Worm (Caenorhabditis elegans): ENCODE data around the gene F21H7.12.

Gene F21H7.12

DNA sequence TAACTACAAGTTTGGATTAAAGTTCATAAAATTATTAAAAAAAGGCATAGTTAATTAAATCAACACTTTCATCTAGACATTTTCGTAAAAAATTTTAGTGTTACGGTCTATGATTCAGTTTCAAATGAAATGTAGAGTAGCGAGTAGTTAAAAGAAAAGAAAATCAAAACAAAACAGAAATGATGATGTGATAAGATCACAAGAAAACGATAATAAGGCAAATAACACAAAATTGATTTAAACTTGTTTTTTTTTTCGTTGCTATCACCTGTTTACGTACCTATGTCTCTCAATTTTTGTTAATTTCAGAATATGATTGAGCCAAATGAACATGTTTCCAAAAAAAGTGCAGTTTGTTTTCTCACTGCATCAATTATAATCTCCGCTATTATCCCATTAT, at the start of gene F21H7.12, which contains the start of gene F21H7.2:
F21H7.12 (plus strand) TSS at position 270 of the 400 bp plus-strand sequence.
F21H7.2 (minus strand) TSS at position 101 of the 400 bp plus-strand sequence.
- TF ChIP-seq dao-5 (tag; optimal IDR thresholded peaks at IDR 0.05) (no peak), W03F9.2 (tag; optimal IDR thresholded peaks at IDR 0.05) (no peak), him-1 (tag; optimal IDR thresholded peaks at IDR 0.05) (no peak)

- TF ChIP-seq dao-5 (tag; optimal IDR thresholded peaks at IDR 0.05) = no peak
- no peak for TF ChIP-seq W03F9.2 (tag; optimal IDR thresholded peaks at IDR 0.05)
- no peak for TF ChIP-seq him-1 (tag; optimal IDR thresholded peaks at IDR 0.05)
Measured at ce11 chrV:16180350-16180749, 49.6 kb upstream of the F21H7.12 start, which contains the start of gene str-106. TSS of gene str-106 (plus strand) at chrV:16180650.

- no peak for TF ChIP-seq W03F9.2 (tag; optimal IDR thresholded peaks at IDR 0.05)
- no peak for TF ChIP-seq dao-5 (tag; optimal IDR thresholded peaks at IDR 0.05)
- no peak for TF ChIP-seq him-1 (tag; optimal IDR thresholded peaks at IDR 0.05)
Measured at ce11 chrV:16182110-16182509, 47.9 kb upstream of the F21H7.12 start, which contains the start of gene srz-13. TSS of gene srz-13 (plus strand) at chrV:16182410.

ce11 chrV:16182918-16183317, 47.0 kb upstream of the F21H7.12 start, which contains the start of gene srh-277:
TSS of gene srh-277 (plus strand) at chrV:16183218.
- TF ChIP-seq him-1 (tag; optimal IDR thresholded peaks at IDR 0.05) (no peak), W03F9.2 (tag; optimal IDR thresholded peaks at IDR 0.05) (no peak), dao-5 (tag; optimal IDR thresholded peaks at IDR 0.05) (no peak)

DNA sequence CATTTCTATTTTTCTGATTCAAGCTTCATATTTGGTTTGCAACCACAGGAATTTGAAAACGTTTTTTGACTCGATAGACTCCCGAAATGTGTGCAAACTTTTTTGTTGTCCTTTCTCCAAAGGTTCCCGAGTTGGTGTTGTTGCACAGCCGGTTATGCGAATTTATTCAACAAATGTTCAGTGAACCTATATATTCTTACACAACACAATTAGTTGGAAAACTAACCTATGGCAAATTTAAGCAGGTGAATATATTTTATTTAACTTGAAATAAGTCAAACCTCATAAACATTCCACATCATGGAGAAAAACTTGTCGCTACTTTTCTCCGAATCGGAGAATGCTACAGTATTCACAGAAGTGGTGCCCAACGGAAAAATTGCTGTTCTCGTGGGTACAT, 46.6 kb upstream of the F21H7.12 start, which contains the start of gene srz-14:
srz-14 (plus strand) TSS at position 301 of the 400 bp plus-strand sequence.
- TF ChIP-seq dao-5 (tag; optimal IDR thresholded peaks at IDR 0.05) (no peak), him-1 (tag; optimal IDR thresholded peaks at IDR 0.05) (no peak), W03F9.2 (tag; optimal IDR thresholded peaks at IDR 0.05) (no peak)

DNA sequence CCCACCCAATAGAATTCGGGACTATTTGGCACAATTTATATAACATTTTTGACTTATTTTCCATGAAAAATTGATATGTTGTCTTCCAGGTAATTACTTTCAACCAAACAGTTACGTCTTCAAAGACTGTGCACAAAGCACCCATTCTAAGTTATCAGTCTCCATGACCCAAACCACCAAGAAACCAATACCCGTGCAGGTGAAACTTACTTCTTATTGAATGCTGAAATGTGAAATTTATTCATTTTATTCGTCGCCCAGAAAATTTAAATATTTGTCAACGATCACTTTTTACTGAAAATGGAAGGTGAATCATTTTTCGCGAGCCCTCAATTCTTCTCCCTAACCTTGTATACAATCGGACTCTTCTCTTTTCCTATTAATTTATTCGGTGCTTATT, 39.5 kb upstream of the F21H7.12 start, which contains the start of gene srh-281:
srh-281 (plus strand) TSS at position 301 of the 400 bp plus-strand sequence.
- no peak for TF ChIP-seq him-1 (tag; optimal IDR thresholded peaks at IDR 0.05)
- TF ChIP-seq dao-5 (tag; optimal IDR thresholded peaks at IDR 0.05) = no peak
- no peak for TF ChIP-seq W03F9.2 (tag; optimal IDR thresholded peaks at IDR 0.05)

DNA sequence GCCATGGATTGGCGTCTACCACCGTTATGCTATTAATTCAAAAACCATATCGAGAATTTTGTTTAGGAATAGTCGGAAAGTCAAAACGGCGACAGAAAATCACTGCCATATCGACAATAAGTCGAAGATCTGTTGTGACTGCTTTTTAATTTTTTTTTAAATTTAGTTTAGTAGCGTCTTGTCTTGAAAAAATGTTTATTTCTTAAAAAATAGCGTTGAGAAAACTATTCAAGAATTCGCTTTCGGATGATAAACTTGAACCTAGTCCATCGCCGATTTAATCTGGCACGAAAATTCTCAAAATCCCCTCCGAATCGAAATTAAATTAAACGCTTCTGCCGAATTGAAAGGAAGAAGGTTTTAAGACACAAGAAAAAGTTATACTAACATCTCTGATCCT, 37.9 kb upstream of the F21H7.12 start, which contains the start of gene srh-279:
srh-279 (plus strand) TSS at position 301 of the 400 bp plus-strand sequence.
- TF ChIP-seq him-1 (tag; optimal IDR thresholded peaks at IDR 0.05) (no peak), dao-5 (tag; optimal IDR thresholded peaks at IDR 0.05) (no peak), W03F9.2 (tag; optimal IDR thresholded peaks at IDR 0.05) (no peak)

DNA sequence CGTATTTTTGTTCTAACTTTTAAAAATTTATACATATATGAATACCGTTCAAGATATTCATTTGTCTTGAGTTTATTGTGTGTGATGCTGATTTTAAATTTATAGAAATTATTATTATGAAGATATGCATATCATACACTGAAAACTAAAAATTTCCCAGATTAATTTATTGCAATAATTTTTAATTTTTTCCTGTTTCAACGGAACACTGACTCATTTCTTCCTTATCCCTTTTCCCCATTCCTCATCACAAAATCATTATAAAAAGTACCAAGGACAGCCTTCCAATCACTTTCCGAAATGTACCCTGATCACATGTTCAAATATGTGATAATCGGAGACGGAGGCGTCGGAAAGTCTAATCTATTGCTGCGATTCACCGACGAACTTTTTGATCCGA, 35.3 kb upstream of the F21H7.12 start, which contains the start of gene rabr-4:
rabr-4 (plus strand) TSS at position 301 of the 400 bp plus-strand sequence.
- no peak for TF ChIP-seq W03F9.2 (tag; optimal IDR thresholded peaks at IDR 0.05)
- no peak for TF ChIP-seq dao-5 (tag; optimal IDR thresholded peaks at IDR 0.05)
- no peak for TF ChIP-seq him-1 (tag; optimal IDR thresholded peaks at IDR 0.05)

DNA sequence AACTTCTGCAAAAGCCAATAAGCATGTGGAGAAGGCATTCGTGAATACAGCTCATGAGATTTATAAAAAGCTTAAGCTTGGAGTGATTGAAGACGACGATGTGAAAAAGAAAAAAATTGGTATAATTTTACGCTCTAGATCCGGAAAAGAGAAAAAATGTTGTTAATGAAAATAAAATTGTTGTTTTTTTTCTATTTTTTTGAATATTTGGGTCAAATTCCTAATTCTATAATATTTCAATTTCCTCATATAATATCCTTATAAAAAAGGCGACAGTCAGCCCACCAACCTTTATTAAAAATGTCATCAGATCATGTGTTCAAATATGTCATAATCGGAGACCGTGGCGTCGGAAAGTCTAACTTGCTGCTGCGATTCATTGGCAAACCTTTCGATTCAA, 34.6 kb upstream of the F21H7.12 start, which contains the start of gene rabr-3:
rabr-3 (plus strand) TSS at position 301 of the 400 bp plus-strand sequence.
- no peak for TF ChIP-seq W03F9.2 (tag; optimal IDR thresholded peaks at IDR 0.05)
- TF ChIP-seq him-1 (tag; optimal IDR thresholded peaks at IDR 0.05) = no peak
- TF ChIP-seq dao-5 (tag; optimal IDR thresholded peaks at IDR 0.05) = no peak

DNA sequence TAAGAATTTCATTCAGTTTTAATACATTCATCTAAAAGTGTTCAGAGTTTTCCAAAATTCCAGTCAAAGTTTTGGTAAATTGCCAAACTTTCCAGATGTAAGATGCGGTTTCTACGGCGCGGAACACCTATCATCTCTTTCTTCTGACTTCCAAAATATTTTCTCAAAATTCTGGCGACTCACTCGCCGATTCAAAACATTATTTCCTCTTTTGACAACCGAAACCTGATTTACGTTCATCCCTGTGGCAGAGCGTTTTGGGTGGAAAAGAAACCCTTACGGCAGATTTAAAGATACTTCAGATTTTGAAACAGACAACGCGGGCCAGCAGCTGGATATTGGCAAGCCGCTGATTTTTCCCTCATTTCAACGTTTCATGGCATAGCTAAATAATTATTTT, 31.9 kb upstream of the F21H7.12 start, which contains the start of gene F11A5.5:
F11A5.5 (plus strand) TSS at position 301 of the 400 bp plus-strand sequence.
- TF ChIP-seq him-1 (tag; optimal IDR thresholded peaks at IDR 0.05) = no peak
- no peak for TF ChIP-seq dao-5 (tag; optimal IDR thresholded peaks at IDR 0.05)
- TF ChIP-seq W03F9.2 (tag; optimal IDR thresholded peaks at IDR 0.05) = no peak

- TF ChIP-seq him-1 (tag; optimal IDR thresholded peaks at IDR 0.05) (no peak), dao-5 (tag; optimal IDR thresholded peaks at IDR 0.05) (no peak), W03F9.2 (tag; optimal IDR thresholded peaks at IDR 0.05) (no peak)
Measured at ce11 chrV:16201730-16202129, 28.2 kb upstream of the F21H7.12 start, which contains the start of gene F11A5.17. TSS of gene F11A5.17 (plus strand) at chrV:16202030.

DNA sequence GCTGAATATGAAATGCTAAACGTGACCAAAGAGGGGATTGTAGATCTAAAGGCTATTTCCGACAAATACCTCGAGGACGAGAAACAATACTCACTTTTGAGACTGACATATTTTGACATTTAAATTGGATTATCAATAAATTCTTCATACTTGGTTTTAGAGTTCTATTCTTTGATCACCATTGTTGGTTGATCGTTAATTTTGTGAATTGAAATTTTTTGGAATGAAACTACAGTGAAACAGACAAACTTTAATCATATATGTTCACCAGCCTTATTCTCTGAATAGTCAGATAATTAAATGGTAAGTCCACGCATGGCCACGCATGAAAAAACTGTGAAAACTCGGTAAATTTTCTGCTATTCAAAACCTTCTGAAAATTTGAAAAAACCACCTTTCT, 27.3 kb upstream of the F21H7.12 start, which contains the start of gene F11A5.18:
F11A5.18 (plus strand) TSS at position 301 of the 400 bp plus-strand sequence.
- TF ChIP-seq W03F9.2 (tag; optimal IDR thresholded peaks at IDR 0.05) = no peak
- no peak for TF ChIP-seq him-1 (tag; optimal IDR thresholded peaks at IDR 0.05)
- no peak for TF ChIP-seq dao-5 (tag; optimal IDR thresholded peaks at IDR 0.05)

DNA sequence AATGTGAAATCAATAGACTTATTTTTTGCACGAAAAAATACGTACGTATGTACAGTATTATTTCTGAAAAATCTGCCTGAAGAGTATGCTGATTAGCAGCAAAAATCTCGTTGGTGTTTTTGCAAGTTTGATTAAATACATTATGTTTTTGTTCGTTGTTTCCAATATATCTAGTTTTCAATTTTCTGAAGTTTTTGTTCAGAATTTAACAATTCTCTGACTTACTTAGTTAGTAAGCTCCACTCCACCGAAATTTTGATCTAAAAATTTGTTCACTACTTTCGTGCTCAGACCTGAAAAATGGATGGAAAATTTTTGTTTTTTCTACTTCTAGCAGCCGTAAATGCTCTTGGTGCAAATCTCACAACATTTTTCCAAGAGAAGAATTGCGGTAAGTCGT, 25.1 kb upstream of the F21H7.12 start, which contains the start of gene irld-26:
irld-26 (plus strand) TSS at position 301 of the 400 bp plus-strand sequence.
- TF ChIP-seq dao-5 (tag; optimal IDR thresholded peaks at IDR 0.05) (no peak), him-1 (tag; optimal IDR thresholded peaks at IDR 0.05) (no peak), W03F9.2 (tag; optimal IDR thresholded peaks at IDR 0.05) (no peak)

DNA sequence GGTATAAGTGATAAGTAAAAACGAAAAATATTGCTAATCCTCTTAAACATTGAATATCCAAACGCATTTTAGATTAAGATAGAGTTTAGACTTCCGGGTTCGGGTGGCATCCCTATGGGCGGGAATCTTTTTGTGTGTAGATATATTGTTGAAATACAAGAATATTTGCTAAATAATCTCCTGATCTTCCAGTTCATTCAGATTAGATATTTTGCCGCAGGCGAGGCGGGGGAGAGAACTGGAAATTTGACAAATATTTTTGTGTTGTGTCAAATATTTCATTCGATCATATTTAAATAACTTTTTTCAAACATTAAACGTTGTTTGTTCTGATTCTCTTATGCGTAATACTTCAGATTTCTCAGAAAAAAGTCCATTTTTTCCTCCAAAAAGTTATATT, 20.1 kb upstream of the F21H7.12 start, which contains the start of gene oac-15:
oac-15 (minus strand) TSS at position 101 of the 400 bp plus-strand sequence.
- no peak for TF ChIP-seq him-1 (tag; optimal IDR thresholded peaks at IDR 0.05)
- no peak for TF ChIP-seq W03F9.2 (tag; optimal IDR thresholded peaks at IDR 0.05)

Measured in whole organism, L4/young adult.